Worm (Caenorhabditis elegans) whole organism, L4/young adult: ENCODE data around the gene usp-46.

ENCODE experiments used
- dao-5 ChIP-seq: sonication (generic microtip); optimal IDR thresholded peaks from 2 replicates; lab custom pipeline; 2016; ENCODE audit warnings: missing genotype, missing genetic modification characterization, moderate library complexity, missing compliant biosample characterization
- him-1 ChIP-seq: sonication (generic microtip); optimal IDR thresholded peaks from 2 replicates; lab custom pipeline; 2016; ENCODE audit warnings: missing genotype, missing genetic modification reagents, missing genetic modification characterization, missing compliant biosample characterization

ce11 chrIII:9766175-9766574 lies 10.2 kb upstream of the usp-46 start, which contains the start of gene cbp-1:
- TF ChIP-seq him-1 (no peak), dao-5 (no peak)
